Worm (Caenorhabditis elegans): Measurements from ENCODE around the gene fdgt-2.

The fdgt-2 gene

ce11 chrII:8441519-8441918 lies 24.1 kb downstream of the fdgt-2 start:
- TF ChIP-seq chd-7 (tag; optimal IDR thresholded peaks at IDR 0.05) (peak; percentile 61), Y53G8AR.9 (GFP tag; conservative IDR thresholded peaks at IDR 0.05) (peak; percentile 93), F57A8.1 (GFP tag; optimal IDR thresholded peaks at IDR 0.05) (peak; percentile 83), efl-1 (GFP tag; optimal IDR thresholded peaks at IDR 0.05) (no peak), lin-35 (GFP tag; optimal IDR thresholded peaks at IDR 0.05) (peak in 1 of 3 experiments; percentile 56), ztf-26 (tag; optimal IDR thresholded peaks at IDR 0.05) (no peak), Y67H2A.10 (GFP tag; conservative IDR thresholded peaks at IDR 0.05) (no peak), dox-1 (GFP tag; IDR thresholded peaks at IDR 0.05) (0 out of 2 replicates have a peak, but pooled peaks have one; percentile 27), F33H1.4 (GFP tag; IDR thresholded peaks at IDR 0.05) (peak; percentile 49), F49E8.2 (tag; optimal IDR thresholded peaks at IDR 0.05; ENCODE audit: insufficient read depth) (no peak), Y56A3A.18 (GFP tag; IDR thresholded peaks at IDR 0.05) (peak; percentile 59; the same call in 1 of the 2 replicates), mcd-1 (GFP tag; IDR thresholded peaks at IDR 0.05) (peak; percentile 53; the same call in 1 of the 2 replicates), cebp-1 (GFP tag; IDR thresholded peaks at IDR 0.05) (no peak), cebp-1 (tag; optimal IDR thresholded peaks at IDR 0.05) (no peak), K11D2.4 (GFP tag; IDR thresholded peaks at IDR 0.05) (0 out of 2 replicates have a peak, but pooled peaks have one; percentile 37), ets-4 (GFP tag; optimal IDR thresholded peaks at IDR 0.05) (no peak), madf-3 (GFP tag; IDR thresholded peaks at IDR 0.05) (0 out of 2 replicates have a peak, but pooled peaks have one; percentile 74), Y79H2A.3 (GFP tag; conservative IDR thresholded peaks at IDR 0.05) (0 out of 2 replicates have a peak, but pooled peaks have one; percentile 28), mes-4 (tag; optimal IDR thresholded peaks at IDR 0.05) (peak; percentile 88), die-1 (tag; optimal IDR thresholded peaks at IDR 0.05) (peak; percentile 97), B0019.2 (GFP tag; conservative IDR thresholded peaks at IDR 0.05) (no peak), egl-18 (GFP tag; IDR thresholded peaks at IDR 0.05) (0 out of 2 replicates have a peak, but pooled peaks have one; percentile 61), ztf-3 (GFP tag; optimal IDR thresholded peaks at IDR 0.05) (peak; percentile 6), hlh-26 (GFP tag; conservative IDR thresholded peaks at IDR 0.05) (no peak), F23B12.7 (tag; optimal IDR thresholded peaks at IDR 0.05; ENCODE audit: insufficient read depth) (no peak), repo-1 (tag; optimal IDR thresholded peaks at IDR 0.05) (peak; percentile 84), madf-6 (GFP tag; IDR thresholded peaks at IDR 0.05) (peak; percentile 73), T07F8.4 (tag; optimal IDR thresholded peaks at IDR 0.05) (peak; percentile 68), ceh-91 (GFP tag; IDR thresholded peaks at IDR 0.05) (no peak), ama-1 (optimal IDR thresholded peaks at IDR 0.05) (no peak), ama-1 (GFP tag; optimal IDR thresholded peaks at IDR 0.05) (peak; percentile 87 to 91), ztf-28 (GFP tag; IDR thresholded peaks at IDR 0.05) (0 out of 2 replicates have a peak, but pooled peaks have one; percentile 25), let-526 (GFP tag; IDR thresholded peaks at IDR 0.05) (0 out of 2 replicates have a peak, but pooled peaks have one; percentile 43), fkh-3 (tag; optimal IDR thresholded peaks at IDR 0.05) (peak; percentile 76), tbp1 (GFP tag; optimal IDR thresholded peaks at IDR 0.05) (peak; percentile 94), let-607 (tag; optimal IDR thresholded peaks at IDR 0.05) (peak; percentile 32 to 36), F22D6.2 (tag; optimal IDR thresholded peaks at IDR 0.05) (peak; percentile 39), madf-8 (GFP tag; conservative IDR thresholded peaks at IDR 0.05) (no peak; the same call in 1 of the 2 replicates), snpc-1.1 (tag; optimal IDR thresholded peaks at IDR 0.05; ENCODE audit: insufficient read depth) (peak; percentile 52), F52B5.7 (tag; optimal IDR thresholded peaks at IDR 0.05) (peak; percentile 93), nfyb-1 (GFP tag; IDR thresholded peaks at IDR 0.05) (peak; percentile 61), snpc-4 (GFP tag; optimal IDR thresholded peaks at IDR 0.05) (peak; percentile 59), snpc-4 (tag; optimal IDR thresholded peaks at IDR 0.05) (peak in 2 of 4 experiments; percentile 26 to 60), bed-2 (GFP tag; IDR thresholded peaks at IDR 0.05) (no peak), nhr-27 (tag; optimal IDR thresholded peaks at IDR 0.05) (peak; percentile 95), xnd-1 (tag; optimal IDR thresholded peaks at IDR 0.05) (no peak), ceh-79 (tag; optimal IDR thresholded peaks at IDR 0.05) (peak; percentile 87), F57C9.4 (tag; optimal IDR thresholded peaks at IDR 0.05) (peak; percentile 75)

Measured in whole organism, young adult.